Fruit fly (Drosophila melanogaster) whole organism, embryonic: ENCODE data around the gene Ku80.

ENCODE experiments used
- BtbVII ChIP-seq: fragments of 200-800 bp; sonication (Bioruptor generic); optimal IDR thresholded peaks from 3 replicates; lab custom pipeline; 2017; ENCODE audit warnings: missing biosample characterization, mild to moderate bottlenecking, missing genetic modification characterization
- Bteb2 ChIP-seq: fragments of 200-800 bp; sonication (Bioruptor generic); optimal IDR thresholded peaks from 2 replicates; lab custom pipeline; 2016; ENCODE audit warnings: missing biosample characterization, missing genetic modification characterization
- CG10147 ChIP-seq: fragments of 200-800 bp; sonication (Bioruptor generic); optimal IDR thresholded peaks from 2 replicates; lab custom pipeline; 2019; ENCODE audit warnings: missing biosample characterization, mild to moderate bottlenecking, missing genetic modification characterization, moderate library complexity
- CG10366 ChIP-seq: fragments of 200-800 bp; sonication (Bioruptor generic); IDR thresholded peaks from 2 replicates; pipeline ENCODE4 v1.3.6; 2022; ENCODE audit warnings: missing biosample characterization, missing genetic modification characterization
- CG10431 ChIP-seq: fragments of 200-800 bp; sonication (Bioruptor generic); optimal IDR thresholded peaks from 3 replicates; lab custom pipeline; 2018; ENCODE audit warnings: missing biosample characterization, mild to moderate bottlenecking, missing genetic modification characterization
- CG12219 ChIP-seq: fragments of 200-800 bp; sonication (Bioruptor generic); optimal IDR thresholded peaks from 3 replicates; lab custom pipeline; 2018; ENCODE audit warnings: missing biosample characterization, mild to moderate bottlenecking, missing genetic modification characterization
- CG12391 ChIP-seq: fragments of 200-800 bp; sonication (Bioruptor generic); optimal IDR thresholded peaks from 3 replicates; lab custom pipeline; 2018; ENCODE audit warnings: missing biosample characterization, mild to moderate bottlenecking, missing genetic modification characterization, moderate library complexity
- CG13424 ChIP-seq: fragments of 200-800 bp; sonication (Bioruptor generic); optimal IDR thresholded peaks from 2 replicates; lab custom pipeline; 2019; ENCODE audit warnings: missing biosample characterization, mild to moderate bottlenecking, missing genetic modification characterization, moderate library complexity
- CG14667 ChIP-seq: fragments of 200-800 bp; sonication (Bioruptor generic); IDR thresholded peaks from 2 replicates; pipeline ENCODE4 v1.3.6; 2022; ENCODE audit warnings: missing biosample characterization, missing genetic modification characterization
- CG16815 ChIP-seq: fragments of 200-800 bp; sonication (Bioruptor generic); optimal IDR thresholded peaks from 3 replicates; lab custom pipeline; 2017; ENCODE audit warnings: missing biosample characterization, mild to moderate bottlenecking, missing genetic modification characterization
- CG18476 ChIP-seq: fragments of 200-800 bp; sonication (Bioruptor generic); optimal IDR thresholded peaks from 2 replicates; lab custom pipeline; 2016; ENCODE audit warnings: missing biosample characterization, mild to moderate bottlenecking, missing genetic modification characterization
- CG31365 ChIP-seq: fragments of 200-800 bp; sonication (Bioruptor generic); optimal IDR thresholded peaks from 2 replicates; lab custom pipeline; 2018; ENCODE audit warnings: missing biosample characterization, mild to moderate bottlenecking, missing genetic modification characterization
- CG31441 ChIP-seq: fragments of 200-800 bp; sonication (Bioruptor generic); IDR thresholded peaks from 2 replicates; pipeline ENCODE4 v1.3.6; 2022; ENCODE audit warnings: missing biosample characterization, missing genetic modification characterization
- CG32772 ChIP-seq: fragments of 200-800 bp; sonication (Bioruptor generic); IDR thresholded peaks from 2 replicates; pipeline ENCODE4 v1.3.6; 2022; ENCODE audit warnings: missing biosample characterization, missing genetic modification characterization
- CG34376 ChIP-seq: fragments of 200-800 bp; sonication (Bioruptor generic); optimal IDR thresholded peaks from 2 replicates; lab custom pipeline; 2018; ENCODE audit warnings: missing biosample characterization, mild to moderate bottlenecking, missing genetic modification characterization
- CG6272 ChIP-seq: fragments of 200-800 bp; sonication (Bioruptor generic); IDR thresholded peaks from 2 replicates; pipeline ENCODE4 v1.3.6; 2022; ENCODE audit warnings: missing biosample characterization, missing genetic modification characterization
- CG7556 ChIP-seq: fragments of 200-800 bp; sonication (Bioruptor generic); optimal IDR thresholded peaks from 2 replicates; lab custom pipeline; 2017; ENCODE audit warnings: missing biosample characterization, mild to moderate bottlenecking, missing genetic modification characterization
- CG7928 ChIP-seq: fragments of 200-800 bp; sonication (Bioruptor generic); optimal IDR thresholded peaks from 2 replicates; lab custom pipeline; 2017; ENCODE audit warnings: missing biosample characterization, mild to moderate bottlenecking, missing genetic modification characterization
- CG8089 ChIP-seq: fragments of 200-800 bp; sonication (Bioruptor generic); optimal IDR thresholded peaks from 3 replicates; lab custom pipeline; 2016; ENCODE audit warnings: missing biosample characterization, missing genetic modification characterization
- CG9215 ChIP-seq: fragments of 200-800 bp; sonication (Bioruptor generic); IDR thresholded peaks from 2 replicates; pipeline ENCODE4 v1.3.6; 2022; ENCODE audit warnings: missing biosample characterization, missing genetic modification characterization
- Dip3 ChIP-seq: fragments of 200-800 bp; sonication (Bioruptor generic); optimal IDR thresholded peaks from 3 replicates; lab custom pipeline; 2016; ENCODE audit warnings: missing biosample characterization, missing genetic modification characterization
- Gug ChIP-seq: fragments of 200-800 bp; sonication (Bioruptor generic); IDR thresholded peaks from 4 replicates; pipeline ENCODE4 v1.3.6; 2022; ENCODE audit warnings: missing biosample characterization, missing genetic modification characterization
- HHEX ChIP-seq: fragments of 200-800 bp; sonication (Bioruptor generic); optimal IDR thresholded peaks from 3 replicates; lab custom pipeline; 2017; ENCODE audit warnings: missing biosample characterization, mild to moderate bottlenecking, missing genetic modification characterization, missing genetic modification reagents
- HmgD ChIP-seq: fragments of 200-800 bp; sonication (Bioruptor generic); optimal IDR thresholded peaks from 3 replicates; lab custom pipeline; 2016; ENCODE audit warnings: missing biosample characterization, missing genetic modification characterization
- Jarid2 ChIP-seq: fragments of 200-800 bp; sonication (Bioruptor generic); optimal IDR thresholded peaks from 3 replicates; lab custom pipeline; 2017; ENCODE audit warnings: mild to moderate bottlenecking, missing biosample characterization, missing genetic modification reagents, missing genetic modification characterization
- MBD-R2 ChIP-seq: fragments of 200-800 bp; sonication (Bioruptor generic); IDR thresholded peaks from 2 replicates; pipeline ENCODE4 v1.3.6; 2022; ENCODE audit warnings: missing biosample characterization, missing genetic modification characterization
- Mrtf ChIP-seq: fragments of 200-800 bp; sonication (Bioruptor generic); IDR thresholded peaks from 3 replicates; pipeline ENCODE4 v1.3.6; 2022; ENCODE audit warnings: missing biosample characterization, missing genetic modification characterization
- NfI ChIP-seq: fragments of 200-800 bp; sonication (Bioruptor generic); optimal IDR thresholded peaks from 3 replicates; lab custom pipeline; 2018; ENCODE audit warnings: missing biosample characterization, mild to moderate bottlenecking, missing genetic modification characterization, moderate library complexity
- Spps ChIP-seq: fragments of 200-800 bp; sonication (Bioruptor generic); optimal IDR thresholded peaks from 2 replicates; lab custom pipeline; 2018; ENCODE audit warnings: missing biosample characterization, mild to moderate bottlenecking, missing genetic modification characterization
- Xbp1 ChIP-seq: fragments of 200-800 bp; sonication (Bioruptor generic); optimal IDR thresholded peaks from 3 replicates; lab custom pipeline; 2016; ENCODE audit warnings: missing biosample characterization, mild to moderate bottlenecking, missing genetic modification characterization
- aop ChIP-seq: fragments of 200-800 bp; sonication (Bioruptor generic); IDR thresholded peaks from 2 replicates; pipeline ENCODE4 v1.3.6; 2022; ENCODE audit warnings: missing biosample characterization, missing genetic modification characterization
- bsh ChIP-seq, 2 experiments: fragments of 200-800 bp; sonication (Bioruptor generic); optimal IDR thresholded peaks; 2 replicates each; lab custom pipeline; 2017 to 2018; ENCODE audit warnings: mild to moderate bottlenecking in 2 of 2, missing biosample characterization in 2 of 2, missing genetic modification characterization in 2 of 2, moderate library complexity in 1 of 2
- btn ChIP-seq: fragments of 200-800 bp; sonication (Bioruptor generic); optimal IDR thresholded peaks from 2 replicates; lab custom pipeline; 2016; ENCODE audit warnings: missing biosample characterization, missing genetic modification characterization
- croc ChIP-seq: fragments of 200-800 bp; sonication (Bioruptor generic); conservative IDR thresholded peaks from 3 replicates; pipeline ENCODE4 v1.3.6; 2022; ENCODE audit warnings: missing biosample characterization, missing genetic modification characterization
- danr ChIP-seq: fragments of 200-800 bp; sonication (Bioruptor generic); IDR thresholded peaks from 2 replicates; pipeline ENCODE4 v1.3.6; 2022; ENCODE audit warnings: missing biosample characterization, missing genetic modification characterization
- gce ChIP-seq: fragments of 200-800 bp; sonication (Bioruptor generic); IDR thresholded peaks from 3 replicates; pipeline ENCODE4 v1.3.6; 2022; ENCODE audit warnings: missing biosample characterization, missing genetic modification characterization
- gt ChIP-seq: fragments of 200-800 bp; sonication (Bioruptor generic); IDR thresholded peaks from 2 replicates; pipeline ENCODE4 v1.3.6; 2022; ENCODE audit warnings: missing biosample characterization, missing genetic modification characterization
- jigr1 ChIP-seq: fragments of 200-800 bp; sonication (Bioruptor generic); IDR thresholded peaks from 3 replicates; pipeline ENCODE4 v1.3.6; 2022; ENCODE audit warnings: missing biosample characterization, missing genetic modification characterization
- mam ChIP-seq: fragments of 200-800 bp; sonication (Bioruptor generic); optimal IDR thresholded peaks from 3 replicates; lab custom pipeline; 2016; ENCODE audit warnings: missing biosample characterization, missing genetic modification characterization
- nau ChIP-seq: fragments of 200-800 bp; sonication (Bioruptor generic); optimal IDR thresholded peaks from 3 replicates; lab custom pipeline; 2017; ENCODE audit warnings: missing biosample characterization, mild to moderate bottlenecking, missing genetic modification characterization, missing genetic modification reagents
- nom ChIP-seq: fragments of 200-800 bp; sonication (Bioruptor generic); optimal IDR thresholded peaks from 2 replicates; lab custom pipeline; 2017; ENCODE audit warnings: missing biosample characterization, missing genetic modification characterization, mild to moderate bottlenecking, moderate library complexity, missing genetic modification reagents
- oc ChIP-seq: fragments of 200-800 bp; sonication (Bioruptor generic); optimal IDR thresholded peaks from 2 replicates; lab custom pipeline; 2018; ENCODE audit warnings: missing biosample characterization, mild to moderate bottlenecking, missing genetic modification characterization, moderate library complexity
- repo ChIP-seq: fragments of 200-800 bp; sonication (Bioruptor generic); optimal IDR thresholded peaks from 2 replicates; lab custom pipeline; 2016; ENCODE audit warnings: missing biosample characterization, missing genetic modification characterization
- sens-2 ChIP-seq: fragments of 200-800 bp; sonication (Bioruptor generic); IDR thresholded peaks from 2 replicates; pipeline ENCODE4 v1.3.6; 2022; ENCODE audit warnings: missing biosample characterization, missing genetic modification characterization
- ssp ChIP-seq: fragments of 200-800 bp; sonication (Bioruptor generic); IDR thresholded peaks from 2 replicates; pipeline ENCODE4 v1.3.6; 2022; ENCODE audit warnings: missing biosample characterization, missing genetic modification characterization
- tgo ChIP-seq: fragments of 200-800 bp; sonication (Bioruptor generic); IDR thresholded peaks from 3 replicates; pipeline ENCODE4 v1.3.6; 2022; ENCODE audit warnings: missing biosample characterization, missing genetic modification characterization
- tio ChIP-seq: fragments of 200-800 bp; sonication (Bioruptor generic); optimal IDR thresholded peaks from 2 replicates; lab custom pipeline; 2017; ENCODE audit warnings: missing biosample characterization, missing genetic modification characterization, inconsistent platforms
- trh ChIP-seq: fragments of 200-800 bp; sonication (Bioruptor generic); optimal IDR thresholded peaks from 2 replicates; lab custom pipeline; 2016; ENCODE audit warnings: missing biosample characterization, missing genetic modification characterization
- yki ChIP-seq: fragments of >200 bp; optimal IDR thresholded peaks from 3 replicates; lab custom pipeline; 2018
- zen2 ChIP-seq: fragments of 200-800 bp; sonication (Bioruptor generic); IDR thresholded peaks from 3 replicates; pipeline ENCODE4 v1.3.6; 2022; ENCODE audit warnings: missing biosample characterization, missing genetic modification characterization; ENCODE audit not compliant: partially characterized antibody

Ku80 gene

dm6 chr2L:15746600-15747393, 24.2 kb downstream of the Ku80 start (continued):
- peak; percentile 42 for TF ChIP-seq nom (GFP tag; lab: Kevin White, UChicago)
- TF ChIP-seq CG18476 (GFP tag; lab: Kevin White, UChicago): peak; percentile 73
- TF ChIP-seq CG10366 (GFP tag; lab: Robert Waterston, UW): peak; percentile 65
- TF ChIP-seq oc: peak; percentile 68
- TF ChIP-seq CG31365 (tag; lab: Kevin White, UChicago): no peak
- TF ChIP-seq Spps (tag; lab: Kevin White, UChicago): peak; percentile 88
- TF ChIP-seq croc (GFP tag; lab: Robert Waterston, UW): peak; percentile 80
- TF ChIP-seq nau (GFP tag; lab: Kevin White, UChicago): no peak
- TF ChIP-seq BtbVII (GFP tag; lab: Kevin White, UChicago): peak; percentile 88
- TF ChIP-seq trh (GFP tag; lab: Kevin White, UChicago): peak; percentile 72
- peak; percentile 35 for TF ChIP-seq Dip3 (GFP tag; lab: Kevin White, UChicago)
- peak; percentile 66 for TF ChIP-seq gt
- peak; percentile 61; the same call in 1 of the 2 replicates for TF ChIP-seq danr (GFP tag; lab: Robert Waterston, UW)
- TF ChIP-seq HHEX (GFP tag; lab: Kevin White, UChicago): peak; percentile 91
- peak; percentile 85 for TF ChIP-seq tgo (GFP tag; lab: Robert Waterston, UW)
- TF ChIP-seq CG7556 (GFP tag; lab: Kevin White, UChicago): peak; percentile 96
- peak; percentile 79 for TF ChIP-seq CG9215 (GFP tag; lab: Robert Waterston, UW)
- peak; percentile 95 for TF ChIP-seq CG12391 (tag; lab: Kevin White, UChicago)
- peak; percentile 5 for TF ChIP-seq Bteb2 (GFP tag; lab: Kevin White, UChicago)
- TF ChIP-seq mam (GFP tag; lab: Kevin White, UChicago): peak; percentile 17
- TF ChIP-seq NfI (GFP tag; lab: Kevin White, UChicago): peak; percentile 83
- TF ChIP-seq jigr1 (GFP tag; lab: Robert Waterston, UW): no peak
- peak; percentile 89 for TF ChIP-seq tio (GFP tag; lab: Kevin White, UChicago)
- TF ChIP-seq CG32772 (GFP tag; lab: Robert Waterston, UW): peak; percentile 62
- TF ChIP-seq HmgD (GFP tag; lab: Kevin White, UChicago): no peak
- TF ChIP-seq CG10431 (GFP tag; lab: Kevin White, UChicago): peak; percentile 83
- peak; percentile 71 for TF ChIP-seq ssp (GFP tag; lab: Robert Waterston, UW)
- no peak for TF ChIP-seq repo (GFP tag; lab: Kevin White, UChicago)
- TF ChIP-seq Jarid2: no peak
- TF ChIP-seq MBD-R2: peak; percentile 65
- TF ChIP-seq Mrtf: peak; percentile 51; the same call in 1 of the 3 replicates
- TF ChIP-seq CG8089 (GFP tag; lab: Kevin White, UChicago): no peak
- TF ChIP-seq sens-2 (GFP tag; lab: Robert Waterston, UW): no peak
- TF ChIP-seq CG7928 (GFP tag; lab: Kevin White, UChicago): peak; percentile 55
- TF ChIP-seq yki (lab: Kevin White, UChicago): no peak
- TF ChIP-seq gce (GFP tag; lab: Robert Waterston, UW): no peak
- TF ChIP-seq bsh (GFP tag; optimal IDR thresholded peaks at IDR 0.05; lab: Kevin White, UChicago): peak; percentile 35 to 89
- TF ChIP-seq CG14667 (GFP tag; lab: Robert Waterston, UW): peak; percentile 73
- TF ChIP-seq aop (GFP tag; lab: Robert Waterston, UW): peak; percentile 51; the same call in 1 of the 2 replicates
- peak; percentile 11 for TF ChIP-seq btn (GFP tag; lab: Kevin White, UChicago)
- TF ChIP-seq Xbp1 (GFP tag; lab: Kevin White, UChicago): peak; percentile 87
- TF ChIP-seq CG31441 (GFP tag; lab: Robert Waterston, UW): peak; percentile 98
- no peak for TF ChIP-seq CG34376
- peak; percentile 91 for TF ChIP-seq CG10147
- no peak for TF ChIP-seq zen2 (GFP tag; lab: Robert Waterston, UW)
- peak; percentile 97 for TF ChIP-seq CG13424
- peak; percentile 58 for TF ChIP-seq CG12219
- TF ChIP-seq Gug (GFP tag; lab: Robert Waterston, UW): peak; percentile 28; the same call in 1 of the 4 replicates
- TF ChIP-seq CG6272 (GFP tag; lab: Robert Waterston, UW): 0 out of 2 replicates have a peak, but pooled peaks have one; percentile 50
- peak; percentile 85 for TF ChIP-seq CG16815 (GFP tag; lab: Kevin White, UChicago)
